Fruit fly (Drosophila melanogaster): ENCODE measurements around the gene CG10175.
A peak's percentile ranks its signal among the peaks of the same experiment; 100 is the strongest.

CG10175 gene

DNA sequence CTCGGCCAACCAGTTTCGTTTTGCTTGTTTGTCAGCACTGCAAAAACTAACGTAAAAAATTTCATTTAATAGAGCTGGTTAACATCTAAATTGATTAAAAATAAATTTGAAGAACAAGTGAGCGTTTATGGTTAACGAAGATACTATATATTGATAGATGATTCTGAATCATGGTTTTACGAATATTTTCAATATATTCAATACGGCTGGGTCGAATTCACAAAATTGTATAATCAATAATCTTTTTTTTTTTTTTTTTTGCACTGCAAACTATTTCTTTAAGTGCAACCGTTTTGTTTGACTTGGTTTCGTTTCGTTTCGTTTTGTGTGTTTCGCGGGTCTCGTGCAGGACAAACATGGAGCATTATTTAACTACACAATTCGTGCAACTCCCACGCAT is 26.0 kb downstream of the CG10175 start (continued):
- TF ChIP-seq CG10669 (GFP tag; optimal IDR thresholded peaks at IDR 0.05) (no peak), CG32006 (GFP tag; optimal IDR thresholded peaks at IDR 0.05) (peak; percentile 81), ss (GFP tag; optimal IDR thresholded peaks at IDR 0.05) (no peak), dsx (GFP tag; optimal IDR thresholded peaks at IDR 0.05; ENCODE audit: poor library complexity, severe bottlenecking) (no peak), salr (GFP tag; optimal IDR thresholded peaks at IDR 0.05) (peak in 1 of 2 experiments; percentile 44), acj6 (GFP tag; optimal IDR thresholded peaks at IDR 0.05) (peak; percentile 37), CG11762 (GFP tag; optimal IDR thresholded peaks at IDR 0.05; ENCODE audit: insufficient read depth) (peak; percentile 25), CG34406 (GFP tag; optimal IDR thresholded peaks at IDR 0.05) (peak; percentile 28), CG3032 (tag; optimal IDR thresholded peaks at IDR 0.05) (no peak), Hr38 (GFP tag; optimal IDR thresholded peaks at IDR 0.05) (no peak), Met (GFP tag; optimal IDR thresholded peaks at IDR 0.05) (peak; percentile 69), CG11294 (GFP tag; IDR thresholded peaks at IDR 0.05) (no peak), CG11902 (GFP tag; optimal IDR thresholded peaks at IDR 0.05) (no peak), Ets21C (GFP tag; optimal IDR thresholded peaks at IDR 0.05) (peak; percentile 36), CG10631 (GFP tag; optimal IDR thresholded peaks at IDR 0.05) (peak; percentile 22), CG8119 (GFP tag; IDR thresholded peaks at IDR 0.05) (peak; percentile 86), CG8632 (GFP tag; optimal IDR thresholded peaks at IDR 0.05) (no peak), achi (GFP tag; optimal IDR thresholded peaks at IDR 0.05) (peak; percentile 41), OdsH (GFP tag; optimal IDR thresholded peaks at IDR 0.05) (peak; percentile 26), Lpt (GFP tag; optimal IDR thresholded peaks at IDR 0.05) (peak; percentile 44), Gug (GFP tag; IDR thresholded peaks at IDR 0.05) (0 out of 2 replicates have a peak, but pooled peaks have one; percentile 11), CG15336 (GFP tag; IDR thresholded peaks at IDR 0.05) (peak; percentile 87), CG31627 (GFP tag; optimal IDR thresholded peaks at IDR 0.05) (peak; percentile 56), spab (GFP tag; optimal IDR thresholded peaks at IDR 0.05) (no peak)

DNA sequence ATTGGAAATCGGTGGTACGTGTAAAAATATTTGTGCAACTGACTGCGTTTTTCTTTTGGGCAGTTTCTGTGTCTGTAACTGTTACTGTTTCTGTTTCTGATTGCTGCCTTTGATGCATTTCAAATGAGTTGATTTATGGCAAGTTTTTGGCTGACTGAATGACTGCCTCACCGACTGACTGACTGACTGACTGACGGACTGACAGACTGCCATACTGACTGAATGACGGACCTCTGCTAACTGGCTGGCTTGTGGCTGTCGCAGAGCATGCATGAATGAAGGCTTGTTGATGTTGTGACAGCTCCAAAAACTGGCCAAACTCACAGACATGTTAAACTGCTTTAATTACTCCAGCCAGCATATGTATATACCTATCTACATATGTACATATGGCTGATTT is 27.3 kb downstream of the CG10175 start:
- TF ChIP-seq fd85E (GFP tag; optimal IDR thresholded peaks at IDR 0.05) (no peak), CG10669 (GFP tag; optimal IDR thresholded peaks at IDR 0.05) (no peak), Eip93F (GFP tag; optimal IDR thresholded peaks at IDR 0.05) (no peak)

DNA sequence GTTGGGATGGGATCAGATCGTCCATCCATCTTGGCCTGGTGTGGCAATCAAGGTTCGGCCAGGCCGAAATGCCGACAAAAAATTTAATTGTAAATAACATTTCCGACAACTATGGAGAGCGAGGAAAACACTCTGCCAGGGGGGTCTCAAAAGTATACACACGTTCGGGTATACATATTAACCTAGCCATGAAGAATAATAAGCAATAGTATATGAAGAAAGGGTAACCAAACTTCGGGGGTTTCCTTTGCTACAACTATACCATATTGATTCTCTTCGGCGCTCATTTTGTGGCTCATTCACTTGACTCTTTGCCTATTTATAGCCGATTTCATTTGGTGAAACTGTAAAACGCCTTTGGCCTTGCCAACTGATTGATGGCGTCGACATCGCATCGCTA is 33.5 kb downstream of the CG10175 start:
- TF ChIP-seq dac (GFP tag; optimal IDR thresholded peaks at IDR 0.05): no peak
- TF ChIP-seq Eip78C (GFP tag): peak; percentile 78

DNA sequence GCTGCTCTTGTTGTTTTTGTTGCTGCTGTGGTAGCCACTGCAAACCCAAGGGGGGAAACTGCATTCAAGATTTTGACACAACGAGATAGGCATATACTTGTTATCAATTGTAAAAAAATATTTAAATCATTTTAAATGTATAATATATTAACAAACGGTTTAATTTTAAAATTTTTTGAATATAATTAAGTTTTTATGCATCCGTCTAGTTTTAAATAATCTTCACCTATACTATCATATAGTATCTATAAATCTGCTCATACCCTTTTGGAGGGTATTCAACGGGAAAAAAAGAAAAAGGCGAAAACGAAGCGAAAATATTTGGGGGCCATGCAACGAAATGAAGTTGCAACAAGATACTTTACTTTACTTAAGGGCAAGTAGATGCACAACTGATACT is 34.3 kb downstream of the CG10175 start:
- TF ChIP-seq CG7368 (GFP tag; optimal IDR thresholded peaks at IDR 0.05): peak; percentile 3
- TF ChIP-seq CG11294 (GFP tag; IDR thresholded peaks at IDR 0.05): no peak
- TF ChIP-seq CG32006 (GFP tag; optimal IDR thresholded peaks at IDR 0.05): no peak
- TF ChIP-seq eg (GFP tag; IDR thresholded peaks at IDR 0.05): no peak
- peak; percentile 36 for TF ChIP-seq CG3032 (tag; optimal IDR thresholded peaks at IDR 0.05)
- no peak for TF ChIP-seq Hr38 (GFP tag; optimal IDR thresholded peaks at IDR 0.05)
- peak; percentile 54 for TF ChIP-seq acj6 (GFP tag; optimal IDR thresholded peaks at IDR 0.05)
- peak; percentile 79 for TF ChIP-seq CG34406 (GFP tag; optimal IDR thresholded peaks at IDR 0.05)
- peak; percentile 22 for TF ChIP-seq Eip93F (GFP tag; optimal IDR thresholded peaks at IDR 0.05)
- TF ChIP-seq fd59A (GFP tag; optimal IDR thresholded peaks at IDR 0.05): no peak
- TF ChIP-seq Eip75B (GFP tag; optimal IDR thresholded peaks at IDR 0.05): no peak
- TF ChIP-seq Sox14 (GFP tag; optimal IDR thresholded peaks at IDR 0.05): no peak
- no peak for TF ChIP-seq fkh (GFP tag; optimal IDR thresholded peaks at IDR 0.05)
- no peak for TF ChIP-seq Ets21C (GFP tag; optimal IDR thresholded peaks at IDR 0.05)
- peak; percentile 85 for TF ChIP-seq svp (GFP tag)
- TF ChIP-seq pdm3 (GFP tag; optimal IDR thresholded peaks at IDR 0.05): peak; percentile 15
- TF ChIP-seq CG6808 (GFP tag; optimal IDR thresholded peaks at IDR 0.05): peak; percentile 25
- TF ChIP-seq OdsH (GFP tag; optimal IDR thresholded peaks at IDR 0.05): peak; percentile 42
- peak; percentile 3 for TF ChIP-seq CG11762 (GFP tag; optimal IDR thresholded peaks at IDR 0.05; ENCODE audit: insufficient read depth)
- TF ChIP-seq CG10631 (GFP tag; optimal IDR thresholded peaks at IDR 0.05): peak; percentile 38
- peak; percentile 48 for TF ChIP-seq Smox (GFP tag; optimal IDR thresholded peaks at IDR 0.05)
- no peak for TF ChIP-seq CG16779 (tag; optimal IDR thresholded peaks at IDR 0.05)
- no peak for TF ChIP-seq CG8119 (GFP tag; IDR thresholded peaks at IDR 0.05)
- no peak for TF ChIP-seq salr (GFP tag; optimal IDR thresholded peaks at IDR 0.05)
- no peak for TF ChIP-seq Hr4 (GFP tag; optimal IDR thresholded peaks at IDR 0.05)
- no peak for TF ChIP-seq Gug (GFP tag; IDR thresholded peaks at IDR 0.05)
- TF ChIP-seq CG9139 (GFP tag; optimal IDR thresholded peaks at IDR 0.05): no peak
- TF ChIP-seq Hr39 (GFP tag; optimal IDR thresholded peaks at IDR 0.05): peak; percentile 22
- TF ChIP-seq CG6792 (GFP tag; optimal IDR thresholded peaks at IDR 0.05): peak; percentile 58
- no peak for TF ChIP-seq CG1621 (tag; optimal IDR thresholded peaks at IDR 0.05)
- no peak for TF ChIP-seq fd85E (GFP tag; optimal IDR thresholded peaks at IDR 0.05)
- TF ChIP-seq CG11902 (GFP tag; optimal IDR thresholded peaks at IDR 0.05): peak; percentile 34

Measured in whole organism, prepupa.